Fruit fly (Drosophila melanogaster) whole organism, prepupa: ENCODE results near the gene mei-218.

Experiments
- CG1621 ChIP-seq: fragments of 200-800 bp; sonication (Bioruptor generic); optimal IDR thresholded peaks from 3 replicates; lab custom pipeline; 2018; ENCODE audit warnings: missing biosample characterization, mild to moderate bottlenecking, missing genetic modification characterization
- CG31627 ChIP-seq: fragments of 200-800 bp; sonication (Bioruptor generic); optimal IDR thresholded peaks from 3 replicates; lab custom pipeline; 2016; ENCODE audit warnings: missing biosample characterization, missing genetic modification characterization
- OdsH ChIP-seq: fragments of 200-800 bp; sonication (Bioruptor generic); optimal IDR thresholded peaks from 3 replicates; lab custom pipeline; 2016; ENCODE audit warnings: missing biosample characterization, missing genetic modification characterization
- Smox ChIP-seq: fragments of 200-800 bp; sonication (Bioruptor generic); optimal IDR thresholded peaks from 3 replicates; lab custom pipeline; 2016; ENCODE audit warnings: missing biosample characterization, missing genetic modification characterization

DNA sequence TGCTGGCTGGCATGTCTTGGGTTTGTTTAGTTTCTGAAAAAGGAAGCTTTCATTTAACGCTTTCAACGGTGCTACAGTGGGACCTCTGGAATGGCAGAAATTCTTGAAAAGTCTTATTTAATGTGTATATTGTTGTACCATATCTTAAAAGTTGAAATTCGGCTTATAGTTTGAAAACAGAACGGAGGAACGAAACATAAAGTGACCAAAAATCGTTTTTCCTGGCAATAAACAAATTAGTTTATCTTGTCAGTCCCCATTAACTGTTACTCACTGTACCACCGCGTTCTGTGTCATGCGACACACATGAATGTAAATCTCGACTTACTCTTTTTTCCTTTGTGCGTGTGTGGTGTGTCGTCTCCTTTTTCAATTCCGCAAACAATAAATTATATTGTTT, 29.3 kb upstream of the mei-218 start:
- TF ChIP-seq Smox (GFP tag; lab: Kevin White, UChicago) (peak; percentile 64), OdsH (GFP tag; lab: Kevin White, UChicago) (peak; percentile 17), CG1621 (tag; lab: Kevin White, UChicago) (no peak), CG31627 (GFP tag; lab: Kevin White, UChicago) (peak; percentile 70)
